Worm (Caenorhabditis elegans) whole organism, L2 larva: ENCODE data around the gene vps-24.

Source experiments
- dmd-4 ChIP-seq: sonication (generic microtip); optimal IDR thresholded peaks from 2 replicates; lab custom pipeline; 2017; ENCODE audit warnings: missing biosample characterization, missing genetic modification characterization
- nhr-10 ChIP-seq: sonication (generic microtip); optimal IDR thresholded peaks from 2 replicates; lab custom pipeline; 2017; ENCODE audit warnings: missing biosample characterization, missing genetic modification characterization
- nhr-11 ChIP-seq: fragments of 150-350 bp; optimal IDR thresholded peaks from 2 replicates; lab custom pipeline; 2014; ENCODE audit warnings: missing biosample characterization, missing genetic modification characterization

DNA sequence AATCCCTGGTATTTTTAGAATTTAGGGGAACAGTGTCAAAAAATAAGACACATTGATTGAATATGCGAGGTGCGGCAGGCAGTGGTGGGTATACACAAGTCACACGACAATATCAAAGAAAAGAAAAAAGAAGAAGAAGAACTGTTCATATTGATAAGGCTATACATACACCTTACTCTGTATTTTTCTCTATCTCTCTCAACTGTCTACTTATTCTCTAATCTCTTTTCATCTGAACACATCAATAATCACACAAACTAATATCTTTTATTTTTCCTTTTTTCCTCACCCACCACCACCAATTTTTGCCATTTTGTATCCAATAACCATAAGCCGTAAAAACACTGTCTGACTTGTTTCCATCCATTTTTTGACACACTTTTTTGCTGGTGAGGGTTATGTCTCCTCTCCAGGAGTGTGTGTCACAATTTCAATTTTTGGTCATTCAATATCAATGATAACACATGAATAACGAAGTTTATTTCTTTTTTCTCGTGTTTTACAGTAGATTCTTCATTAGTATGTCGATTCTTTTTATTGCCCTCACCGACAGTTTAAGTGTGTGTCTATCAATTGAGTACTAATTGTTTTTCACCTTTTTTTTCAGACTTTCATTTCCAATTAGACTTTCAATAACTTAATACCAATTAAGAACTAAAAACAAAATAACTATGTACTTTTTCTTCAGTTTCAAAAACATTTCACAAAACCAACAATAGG is 25.8 kb downstream of the vps-24 start:
- no peak for TF ChIP-seq nhr-11 (tag; lab: Kevin White, UChicago)
- TF ChIP-seq dmd-4 = no peak
- TF ChIP-seq nhr-10 (tag; lab: Kevin White, UChicago) = no peak
